Worm (Caenorhabditis elegans): ENCODE data around the gene hsd-3.

The hsd-3 gene

DNA sequence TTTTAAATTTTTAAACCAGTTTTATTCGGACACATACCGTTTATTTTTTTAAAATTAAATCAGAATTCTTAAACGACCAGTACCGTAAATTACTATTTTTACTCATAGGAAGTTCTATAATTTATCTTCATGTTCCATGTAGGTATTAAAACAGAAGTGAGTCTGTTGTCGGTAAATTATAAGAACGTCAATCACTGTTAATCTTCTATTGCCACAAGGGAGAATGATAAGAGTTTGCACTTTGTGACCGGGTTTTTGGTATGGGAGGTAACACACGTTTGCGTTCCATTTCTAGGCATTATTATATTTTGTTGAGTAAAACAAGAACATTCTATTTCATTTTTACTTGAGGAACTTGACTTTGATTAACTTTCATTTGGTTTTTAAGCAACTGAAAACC is at the start of gene hsd-3:
Gene hsd-3, plus strand, starts transcription at position 301 of the 400 bp plus-strand sequence.
- TF ChIP-seq lin-13 (tag; optimal IDR thresholded peaks at IDR 0.05) (no peak), zip-8 (tag; optimal IDR thresholded peaks at IDR 0.05) (no peak), ceh-39 (tag; optimal IDR thresholded peaks at IDR 0.05) (no peak), unc-62 (GFP tag; optimal IDR thresholded peaks at IDR 0.05) (no peak), bed-3 (GFP tag; optimal IDR thresholded peaks at IDR 0.05) (no peak), sem-2 (GFP tag; optimal IDR thresholded peaks at IDR 0.05) (no peak), tbx-8 (GFP tag; optimal IDR thresholded peaks at IDR 0.05) (no peak)

DNA sequence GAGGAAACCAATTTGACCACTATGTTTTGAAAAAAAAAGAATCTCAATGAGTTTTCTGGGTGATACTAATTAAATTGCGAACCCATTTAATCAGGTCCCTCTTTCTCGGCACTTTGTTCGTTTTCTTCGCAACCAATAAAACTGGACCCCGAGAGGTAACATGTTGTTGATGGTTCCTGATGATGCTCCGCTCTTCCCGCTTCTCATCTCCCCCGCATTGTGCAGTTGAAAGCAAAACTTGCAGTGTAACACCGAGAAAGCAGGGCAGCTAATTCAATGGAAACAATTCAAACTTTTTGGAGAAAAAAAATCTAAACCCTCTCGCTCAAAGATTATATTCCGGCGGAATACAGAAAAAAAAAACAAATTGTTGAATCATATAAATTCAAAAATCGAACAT is 49.7 kb upstream of the hsd-3 start:
- TF ChIP-seq nhr-2 (tag; optimal IDR thresholded peaks at IDR 0.05): no peak
- TF ChIP-seq hlh-1 (tag; optimal IDR thresholded peaks at IDR 0.05): peak; percentile 1
- TF ChIP-seq ces-1 (GFP tag; optimal IDR thresholded peaks at IDR 0.05): peak; percentile 3

DNA sequence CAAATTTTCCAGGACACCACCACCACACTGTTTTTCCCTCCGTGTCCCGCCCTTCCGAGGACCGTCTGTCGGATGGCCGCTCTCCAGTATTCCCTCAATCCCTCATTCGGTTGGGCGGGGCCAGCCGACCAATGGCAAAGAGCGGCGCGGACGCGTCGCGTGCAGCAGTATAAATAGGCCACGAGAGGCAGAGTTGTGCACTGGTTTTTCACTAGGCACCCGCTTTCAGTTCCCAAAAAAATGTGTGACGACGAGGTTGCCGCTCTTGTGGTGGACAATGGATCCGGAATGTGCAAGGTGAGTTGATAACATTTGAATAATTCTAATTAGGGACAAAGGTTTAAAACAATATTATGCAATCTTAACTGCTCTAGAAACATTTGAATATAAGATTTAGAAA is 48.7 kb upstream of the hsd-3 start, which contains the start of gene act-4:
Gene act-4, plus strand, starts transcription at position 200 of the 400 bp plus-strand sequence.
- TF ChIP-seq pha-4 (tag; optimal IDR thresholded peaks at IDR 0.05) (peak; percentile 8), cnd-1 (tag; optimal IDR thresholded peaks at IDR 0.05) (peak; percentile 57), ces-1 (GFP tag; optimal IDR thresholded peaks at IDR 0.05) (no peak), ztf-11 (tag; optimal IDR thresholded peaks at IDR 0.05) (peak; percentile 18), unc-62 (GFP tag; optimal IDR thresholded peaks at IDR 0.05) (peak; percentile 27), unc-120 (tag; optimal IDR thresholded peaks at IDR 0.05; ENCODE audit: poor library complexity, severe bottlenecking) (peak; percentile 96), lin-32 (GFP tag; optimal IDR thresholded peaks at IDR 0.05) (peak; percentile 3), lsy-2 (tag; optimal IDR thresholded peaks at IDR 0.05) (peak; percentile 32), ceh-39 (tag; optimal IDR thresholded peaks at IDR 0.05) (no peak), elt-3 (tag; optimal IDR thresholded peaks at IDR 0.05) (no peak), hlh-1 (tag; optimal IDR thresholded peaks at IDR 0.05) (peak; percentile 39), drap-1 (GFP tag; optimal IDR thresholded peaks at IDR 0.05) (peak; percentile 39)

DNA sequence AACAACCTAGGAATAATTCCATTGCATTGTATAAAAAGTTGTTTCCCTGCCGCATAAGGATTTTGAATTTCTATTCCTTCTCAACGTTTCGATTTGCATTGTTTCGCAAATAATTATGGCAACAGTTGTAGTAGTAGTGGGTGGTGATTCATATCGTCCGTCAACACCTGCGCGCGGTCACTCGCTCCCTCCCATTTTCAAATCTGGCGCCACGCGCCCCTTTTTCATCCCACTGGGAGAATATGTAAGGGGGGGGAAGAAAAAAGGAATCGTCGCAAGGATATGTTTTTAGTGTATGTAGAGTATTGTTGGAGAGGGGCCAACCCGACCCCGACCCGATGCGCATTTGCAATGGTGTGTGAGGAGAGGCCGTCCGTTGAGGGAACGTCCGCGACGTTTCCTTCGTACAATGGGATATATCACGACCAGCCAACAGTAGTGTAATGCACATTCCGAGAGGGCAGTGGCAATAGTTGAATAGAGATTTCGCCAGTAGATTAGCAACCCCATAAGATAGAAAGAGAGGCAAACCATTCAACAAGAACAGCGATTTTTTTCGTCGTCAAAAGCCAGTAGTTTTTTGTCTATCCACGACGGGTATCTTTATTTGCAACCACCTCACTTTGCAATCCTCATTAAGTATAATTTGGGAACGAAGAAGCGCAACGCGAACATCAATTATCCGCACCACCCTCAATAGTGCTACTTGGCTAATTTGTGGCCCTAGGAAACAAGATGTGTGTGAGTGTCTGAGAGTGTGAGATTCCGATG is 48.0 kb upstream of the hsd-3 start:
- TF ChIP-seq ceh-43 (GFP tag; optimal IDR thresholded peaks at IDR 0.05) (peak; percentile 34), sem-2 (GFP tag; optimal IDR thresholded peaks at IDR 0.05) (no peak), pha-4 (tag; optimal IDR thresholded peaks at IDR 0.05) (no peak), lsy-2 (tag; optimal IDR thresholded peaks at IDR 0.05) (no peak), hlh-1 (tag; optimal IDR thresholded peaks at IDR 0.05) (peak; percentile 12), cnd-1 (tag; optimal IDR thresholded peaks at IDR 0.05) (no peak), nhr-237 (tag; optimal IDR thresholded peaks at IDR 0.05) (no peak), flh-1 (GFP tag; optimal IDR thresholded peaks at IDR 0.05) (no peak), ceh-83 (GFP tag; optimal IDR thresholded peaks at IDR 0.05) (peak; percentile 59), M03D4.4 (tag; optimal IDR thresholded peaks at IDR 0.05) (peak; percentile 16), ces-1 (GFP tag; optimal IDR thresholded peaks at IDR 0.05) (peak; percentile 38), mab-5 (tag; optimal IDR thresholded peaks at IDR 0.05) (no peak), drap-1 (GFP tag; optimal IDR thresholded peaks at IDR 0.05) (no peak), unc-120 (tag; optimal IDR thresholded peaks at IDR 0.05; ENCODE audit: poor library complexity, severe bottlenecking) (no peak), lin-13 (tag; optimal IDR thresholded peaks at IDR 0.05) (no peak), mep-1 (tag; optimal IDR thresholded peaks at IDR 0.05) (no peak), ham-2 (GFP tag; optimal IDR thresholded peaks at IDR 0.05) (no peak), lin-32 (GFP tag; optimal IDR thresholded peaks at IDR 0.05) (no peak), bed-3 (GFP tag; optimal IDR thresholded peaks at IDR 0.05) (no peak), mls-2 (tag; optimal IDR thresholded peaks at IDR 0.05) (peak; percentile 25), elt-3 (tag; optimal IDR thresholded peaks at IDR 0.05) (no peak), blmp-1 (tag; optimal IDR thresholded peaks at IDR 0.05) (no peak), unc-62 (GFP tag; optimal IDR thresholded peaks at IDR 0.05) (no peak), nhr-2 (tag; optimal IDR thresholded peaks at IDR 0.05) (no peak), elt-1 (tag; optimal IDR thresholded peaks at IDR 0.05; ENCODE audit: borderline replicate concordance, insufficient read depth) (peak; percentile 42), zip-8 (tag; optimal IDR thresholded peaks at IDR 0.05) (no peak), ceh-39 (tag; optimal IDR thresholded peaks at IDR 0.05) (no peak), nhr-28 (tag; optimal IDR thresholded peaks at IDR 0.05) (no peak), nhr-76 (tag; optimal IDR thresholded peaks at IDR 0.05) (no peak), sptf-1 (tag; optimal IDR thresholded peaks at IDR 0.05) (peak; percentile 72), snpc-4 (tag; optimal IDR thresholded peaks at IDR 0.05) (no peak), tbx-8 (GFP tag; optimal IDR thresholded peaks at IDR 0.05) (no peak), unc-39 (tag; optimal IDR thresholded peaks at IDR 0.05) (no peak), ztf-11 (tag; optimal IDR thresholded peaks at IDR 0.05) (peak; percentile 28), nhr-12 (tag; optimal IDR thresholded peaks at IDR 0.05) (no peak)

Data from whole organism, mixed stage, embryonic.